Fruit fly (Drosophila melanogaster) whole organism, wandering third instar larva: ENCODE measurements around the gene CG33514.

Experiments
- Dfd ChIP-seq: fragments of >200 bp; optimal IDR thresholded peaks from 2 replicates; lab custom pipeline; 2017; ENCODE audit warnings: missing biosample characterization, missing genetic modification characterization
- Mio ChIP-seq: sonication (Bioruptor generic); optimal IDR thresholded peaks from 2 replicates; lab custom pipeline; 2016; ENCODE audit warnings: missing biosample characterization, missing genetic modification characterization
- Rel ChIP-seq, 2 experiments: fragments of 200-800 bp; sonication (Bioruptor generic) in 1 of 2; optimal IDR thresholded peaks; 2 replicates in 1 of 2; 3 replicates in 1 of 2; lab custom pipeline; 2016 to 2019; ENCODE audit warnings: mild to moderate bottlenecking in 2 of 2, missing biosample characterization in 2 of 2, missing genetic modification characterization in 2 of 2, moderate library complexity in 1 of 2
- Vsx2 ChIP-seq: fragments of 200-300, 225-300 bp; sonication (Bioruptor generic); optimal IDR thresholded peaks from 2 replicates; lab custom pipeline; 2018; ENCODE audit warnings: missing biosample characterization, missing genetic modification characterization; ENCODE audit not compliant: partially characterized antibody
- h ChIP-seq: fragments of 200-800 bp; sonication (Bioruptor generic); optimal IDR thresholded peaks from 3 replicates; lab custom pipeline; 2016; ENCODE audit warnings: missing biosample characterization, mild to moderate bottlenecking, missing genetic modification characterization
- lola ChIP-seq: fragments of >200 bp; optimal IDR thresholded peaks from 2 replicates; lab custom pipeline; 2017; ENCODE audit warnings: missing biosample characterization, missing genetic modification characterization
- psq ChIP-seq: fragments of 200-800 bp; sonication (Bioruptor generic); optimal IDR thresholded peaks from 3 replicates; lab custom pipeline; 2017; ENCODE audit warnings: missing biosample characterization, mild to moderate bottlenecking, missing genetic modification characterization, moderate library complexity
- usp ChIP-seq: fragments of >200 bp; optimal IDR thresholded peaks from 2 replicates; lab custom pipeline; 2017; ENCODE audit warnings: missing biosample characterization, missing genetic modification characterization

dm6 chr3L:4353657-4354075 is 11.6 kb upstream of the CG33514 start:
- TF ChIP-seq psq (GFP tag; lab: Kevin White, UChicago) (peak; percentile 31), Rel (GFP tag; optimal IDR thresholded peaks at IDR 0.05; lab: Kevin White, UChicago) (no peak), Rel (tag; optimal IDR thresholded peaks at IDR 0.05; lab: Kevin White, UChicago) (peak; percentile 13), Dfd (GFP tag; lab: Kevin White, UChicago) (no peak), usp (GFP tag; lab: Kevin White, UChicago) (no peak), h (peak; percentile 54), lola (GFP tag; lab: Kevin White, UChicago) (no peak), Vsx2 (GFP tag; lab: Kevin White, UChicago) (no peak), Mio (GFP tag; lab: Kevin White, UChicago) (no peak)
